Fruit fly (Drosophila melanogaster): ENCODE measurements around the gene CG3557.
A peak's percentile ranks its signal among the peaks of the same experiment; 100 is the strongest.

Gene CG3557

DNA sequence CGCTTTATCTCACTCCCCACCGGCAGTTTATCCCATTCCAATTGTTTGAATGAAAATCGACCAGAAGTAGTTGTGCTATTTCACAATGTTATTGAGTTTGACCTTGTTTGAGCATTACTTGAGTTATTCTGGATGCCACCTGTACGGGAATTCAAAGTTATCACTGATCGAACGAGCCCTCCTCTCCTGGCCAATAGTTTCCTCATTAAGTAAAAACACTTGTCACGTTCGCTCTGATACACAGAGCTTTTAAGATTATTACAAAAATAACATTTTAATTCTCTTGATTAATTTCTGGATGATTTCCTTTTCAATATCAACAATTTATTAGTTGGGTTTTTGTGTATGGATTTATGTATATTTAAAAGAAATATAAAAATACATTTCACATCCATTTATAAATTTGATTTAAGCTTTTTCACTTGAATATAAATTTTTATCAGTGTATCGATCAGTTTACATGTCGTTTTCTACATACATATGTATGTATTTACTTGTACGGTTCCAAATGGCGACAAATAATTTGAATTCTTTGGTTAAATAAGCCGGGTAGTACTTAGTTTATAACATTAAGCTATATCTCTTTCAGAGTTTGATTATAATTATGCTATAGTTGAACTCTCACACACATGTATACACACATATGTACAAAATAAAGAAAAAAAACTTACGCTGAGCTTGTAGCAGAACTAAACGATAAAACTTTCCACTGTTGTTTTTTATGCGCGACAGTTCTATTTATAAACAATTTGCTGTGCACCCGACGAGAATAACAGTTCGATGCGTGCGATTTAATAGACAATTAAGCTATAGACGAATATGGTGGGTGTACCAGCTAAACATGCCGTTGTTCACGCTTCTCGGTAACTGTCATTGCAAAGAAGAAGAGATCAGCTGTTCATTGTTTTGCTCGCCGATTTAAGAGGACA, 11.5 kb downstream of the CG3557 start, which contains the start of the genes CG3609 and CG15390 (continued):
- peak; percentile 51; the same call in 1 of the 2 replicates for TF ChIP-seq CG5953 (GFP tag; IDR thresholded peaks at IDR 0.05)
- no peak for TF ChIP-seq dan (GFP tag; IDR thresholded peaks at IDR 0.05)
- TF ChIP-seq disco-r (GFP tag; optimal IDR thresholded peaks at IDR 0.05) = peak; percentile 83
- 0 out of 3 replicates have a peak, but pooled peaks have one; percentile 48 for TF ChIP-seq CG6175 (GFP tag; IDR thresholded peaks at IDR 0.05)
- 0 out of 2 replicates have a peak, but pooled peaks have one; percentile 9 for TF ChIP-seq CG43689 (GFP tag; IDR thresholded peaks at IDR 0.05)
- peak; percentile 56 for TF ChIP-seq CG2875 (GFP tag; optimal IDR thresholded peaks at IDR 0.05)
- peak; percentile 81 for TF ChIP-seq Dip3 (GFP tag; optimal IDR thresholded peaks at IDR 0.05)
- TF ChIP-seq CkIIα-i1 (GFP tag; IDR thresholded peaks at IDR 0.05) = 0 out of 2 replicates have a peak, but pooled peaks have one; percentile 5
- TF ChIP-seq B-H1 (GFP tag; IDR thresholded peaks at IDR 0.05) = peak; percentile 66
- TF ChIP-seq Six4 (GFP tag; optimal IDR thresholded peaks at IDR 0.05) = peak; percentile 64
- TF ChIP-seq Ets65A (GFP tag) = peak; percentile 97
- TF ChIP-seq ssp (GFP tag; IDR thresholded peaks at IDR 0.05) = no peak
- TF ChIP-seq Dfd (GFP tag; optimal IDR thresholded peaks at IDR 0.05) = no peak
- peak; percentile 76 for TF ChIP-seq CG4707 (GFP tag; optimal IDR thresholded peaks at IDR 0.05)
- TF ChIP-seq repo (GFP tag; optimal IDR thresholded peaks at IDR 0.05) = peak; percentile 74
- TF ChIP-seq slbo (GFP tag; IDR thresholded peaks at IDR 0.05) = peak; percentile 93
- peak; percentile 80 for TF ChIP-seq Atf-2 (GFP tag; optimal IDR thresholded peaks at IDR 0.05)
- peak; percentile 94 for TF ChIP-seq CHES-1-like (GFP tag; optimal IDR thresholded peaks at IDR 0.05)
- peak; percentile 82 for TF ChIP-seq Dek (tag; optimal IDR thresholded peaks at IDR 0.05)
- peak; percentile 61 for TF ChIP-seq CG15696 (tag; optimal IDR thresholded peaks at IDR 0.05)
- TF ChIP-seq usp (GFP tag; optimal IDR thresholded peaks at IDR 0.05) = no peak
- peak; percentile 76 for TF ChIP-seq CG4820 (GFP tag; optimal IDR thresholded peaks at IDR 0.05)
- peak; percentile 96 for TF ChIP-seq CG2120 (GFP tag; optimal IDR thresholded peaks at IDR 0.05)
- peak; percentile 51; the same call in 1 of the 2 replicates for TF ChIP-seq sim (GFP tag; IDR thresholded peaks at IDR 0.05)
- peak; percentile 60 for TF ChIP-seq Blimp-1 (GFP tag; optimal IDR thresholded peaks at IDR 0.05)
- peak; percentile 82 for TF ChIP-seq Xrp1 (GFP tag; IDR thresholded peaks at IDR 0.05)
- TF ChIP-seq Bgb (GFP tag; IDR thresholded peaks at IDR 0.05; ENCODE audit: partially characterized antibody) = peak; percentile 17; the same call in 1 of the 2 replicates
- TF ChIP-seq Hmr (GFP tag; optimal IDR thresholded peaks at IDR 0.05) = peak; percentile 77
- peak; percentile 10 for TF ChIP-seq trem (tag; optimal IDR thresholded peaks at IDR 0.05)
- TF ChIP-seq CG18262 (tag; optimal IDR thresholded peaks at IDR 0.05) = peak; percentile 61
- peak; percentile 67 for TF ChIP-seq Hand (GFP tag; optimal IDR thresholded peaks at IDR 0.05)
- TF ChIP-seq Adf1 (GFP tag; IDR thresholded peaks at IDR 0.05) = peak; percentile 52; the same call in 1 of the 2 replicates
- peak; percentile 60 for TF ChIP-seq CG7372 (GFP tag; IDR thresholded peaks at IDR 0.05)
- TF ChIP-seq nmo (GFP tag; optimal IDR thresholded peaks at IDR 0.05) = peak; percentile 57
- TF ChIP-seq kah (GFP tag; optimal IDR thresholded peaks at IDR 0.05) = peak; percentile 6
- TF ChIP-seq pb (GFP tag; optimal IDR thresholded peaks at IDR 0.05) = peak; percentile 78
- TF ChIP-seq prd (optimal IDR thresholded peaks at IDR 0.05) = no peak
- peak; percentile 86 for TF ChIP-seq prd (GFP tag; IDR thresholded peaks at IDR 0.05)
- no peak for TF ChIP-seq mld (GFP tag; IDR thresholded peaks at IDR 0.05; ENCODE audit: partially characterized antibody)
- TF ChIP-seq CG12236 (GFP tag; optimal IDR thresholded peaks at IDR 0.05) = peak; percentile 62
- TF ChIP-seq CG10366 (GFP tag; IDR thresholded peaks at IDR 0.05) = peak; percentile 77
- peak; percentile 51; the same call in 1 of the 3 replicates for TF ChIP-seq CG34224 (GFP tag; IDR thresholded peaks at IDR 0.05; ENCODE audit: partially characterized antibody)
- TF ChIP-seq CG15601 (tag; optimal IDR thresholded peaks at IDR 0.05) = peak; percentile 22
- no peak for TF ChIP-seq fd102C (GFP tag; optimal IDR thresholded peaks at IDR 0.05)
- no peak for TF ChIP-seq pan (optimal IDR thresholded peaks at IDR 0.05)
- TF ChIP-seq pan (GFP tag; optimal IDR thresholded peaks at IDR 0.05 in 1 of 2, IDR thresholded peaks at IDR 0.05 in 1 of 2) = peak in 1 of 2 experiments; percentile 75
- peak; percentile 18 for TF ChIP-seq CG17802 (tag; optimal IDR thresholded peaks at IDR 0.05)
- peak in 1 of 2 experiments; percentile 41 for TF ChIP-seq insv (GFP tag; optimal IDR thresholded peaks at IDR 0.05)
- TF ChIP-seq CG4424 (GFP tag; optimal IDR thresholded peaks at IDR 0.05) = peak; percentile 56

Measured in whole organism, embryonic.